Worm (Caenorhabditis elegans): ENCODE results near the gene clec-258.

- TF ChIP-seq lin-13 (GFP tag; optimal IDR thresholded peaks at IDR 0.05) (no peak), fos-1 (tag; optimal IDR thresholded peaks at IDR 0.05) (no peak), lin-1 (GFP tag; IDR thresholded peaks at IDR 0.05) (no peak), ama-1 (optimal IDR thresholded peaks at IDR 0.05) (no peak), ceh-28 (tag; optimal IDR thresholded peaks at IDR 0.05) (no peak)
These were observed 11.0 kb upstream of the clec-258 start, which contains the start of gene fbxa-118 for ce11 chrV:19777227-19777626.
